Worm (Caenorhabditis elegans) whole organism, L4 larva: ENCODE data around the gene drap-1.
A peak's percentile ranks its signal among the peaks of the same experiment; 100 is the strongest.

Source experiments
- D1046.2 ChIP-seq: fragments of 200-800 bp; sonication (Bioruptor generic); IDR thresholded peaks from 2 replicates; pipeline ENCODE4 v1.3.6; 2022; ENCODE audit warnings: missing genetic modification characterization, missing compliant biosample characterization
- F10B5.3 ChIP-seq: sonication (generic microtip); optimal IDR thresholded peaks from 2 replicates; lab custom pipeline; 2016; ENCODE audit warnings: mild to moderate bottlenecking, missing genetic modification characterization, missing compliant biosample characterization
- F37D6.2 ChIP-seq: sonication (generic microtip); optimal IDR thresholded peaks from 2 replicates; lab custom pipeline; 2016; ENCODE audit warnings: mild to moderate bottlenecking, missing genetic modification characterization, missing compliant biosample characterization
- Y105C5A.15 ChIP-seq: fragments of 200-800 bp; sonication (Bioruptor generic); IDR thresholded peaks from 2 replicates; pipeline ENCODE4 v1.3.6; 2022; ENCODE audit warnings: missing genetic modification characterization, missing compliant biosample characterization
- Y5F2A.4 ChIP-seq: fragments of 200-800 bp; sonication (Bioruptor generic); optimal IDR thresholded peaks from 2 replicates; lab custom pipeline; 2018; ENCODE audit warnings: mild to moderate bottlenecking, missing genetic modification characterization, missing compliant biosample characterization
- ZK337.2 ChIP-seq: fragments of 200-800 bp; sonication (Bioruptor generic); IDR thresholded peaks from 2 replicates; pipeline ENCODE4 v1.3.6; 2022; ENCODE audit warnings: missing genetic modification reagents, missing genetic modification characterization, missing compliant biosample characterization
- aha-1 ChIP-seq: fragments of 150-350 bp; peaks from one replicate; lab custom pipeline; 2014; ENCODE audit warnings: missing biosample characterization, missing genetic modification characterization
- ama-1 ChIP-seq: fragments of 150-350 bp; optimal IDR thresholded peaks from 2 replicates; lab custom pipeline; 2014; ENCODE audit warnings: inconsistent platforms, mixed read lengths
- ceh-28 ChIP-seq: fragments of 150-350 bp; optimal IDR thresholded peaks from 2 replicates; lab custom pipeline; 2014; ENCODE audit warnings: missing biosample characterization, missing genetic modification reagents, missing genetic modification characterization
- ceh-32 ChIP-seq: sonication (generic microtip); optimal IDR thresholded peaks from 2 replicates; lab custom pipeline; 2016; ENCODE audit warnings: mild to moderate bottlenecking, missing genetic modification characterization, missing compliant biosample characterization; ENCODE audit not compliant: poor library complexity
- ceh-44 ChIP-seq: fragments of 200-800 bp; sonication (Bioruptor generic); IDR thresholded peaks from 2 replicates; pipeline ENCODE4 v1.3.6; 2022; ENCODE audit warnings: missing genetic modification reagents, missing genetic modification characterization, missing compliant biosample characterization
- ceh-62 ChIP-seq: sonication (generic microtip); optimal IDR thresholded peaks from 2 replicates; lab custom pipeline; 2017; ENCODE audit warnings: missing biosample characterization, missing genetic modification characterization
- ces-1 ChIP-seq: fragments of 150-350 bp; sonication (generic microtip); optimal IDR thresholded peaks from 4 replicates; lab custom pipeline; 2014; ENCODE audit warnings: missing biosample characterization, missing genetic modification reagents, missing genetic modification characterization
- dmd-8 ChIP-seq: fragments of 200-800 bp; sonication (Bioruptor generic); IDR thresholded peaks from 2 replicates; pipeline ENCODE4 v1.3.6; 2022; ENCODE audit warnings: missing genetic modification characterization, missing compliant biosample characterization
- dmd-9 ChIP-seq: fragments of 200-800 bp; sonication (Bioruptor generic); IDR thresholded peaks from 2 replicates; pipeline ENCODE4 v1.3.6; 2022; ENCODE audit warnings: missing genetic modification reagents, missing genetic modification characterization, missing compliant biosample characterization
- dpl-1 ChIP-seq: fragments of 150-350 bp; optimal IDR thresholded peaks from 2 replicates; lab custom pipeline; 2014; ENCODE audit warnings: missing biosample characterization, missing genetic modification reagents, missing genetic modification characterization
- duxl-1 ChIP-seq: sonication (generic microtip); optimal IDR thresholded peaks from 2 replicates; lab custom pipeline; 2016; ENCODE audit warnings: mild to moderate bottlenecking, missing genetic modification characterization, moderate library complexity, missing compliant biosample characterization; ENCODE audit not compliant: poor library complexity
- egl-27 ChIP-seq: sonication (generic microtip); optimal IDR thresholded peaks from 3 replicates; lab custom pipeline; 2017; ENCODE audit warnings: missing biosample characterization, missing genetic modification reagents, missing genetic modification characterization
- egl-43 ChIP-seq: fragments of 200-800 bp; sonication (Bioruptor generic); IDR thresholded peaks from 2 replicates; pipeline ENCODE4 v1.3.6; 2022; ENCODE audit warnings: missing genetic modification reagents, missing genetic modification characterization, missing compliant biosample characterization
- fkh-10 ChIP-seq: fragments of 150-350 bp; optimal IDR thresholded peaks from 2 replicates; lab custom pipeline; 2014; ENCODE audit warnings: missing biosample characterization, missing genetic modification reagents, missing genetic modification characterization
- hlh-11 ChIP-seq: fragments of 200-800 bp; sonication (Bioruptor generic); optimal IDR thresholded peaks from 2 replicates; lab custom pipeline; 2018; ENCODE audit warnings: mild to moderate bottlenecking, missing genetic modification characterization, missing compliant biosample characterization
- hlh-30 ChIP-seq: sonication (generic microtip); optimal IDR thresholded peaks from 2 replicates; lab custom pipeline; 2017; ENCODE audit warnings: antibody characterized with exemption, mild to moderate bottlenecking, missing genetic modification characterization, missing compliant biosample characterization; ENCODE audit not compliant: insufficient read depth
- lim-7 ChIP-seq: fragments of 200-800 bp; sonication (Bioruptor generic); IDR thresholded peaks from 2 replicates; pipeline ENCODE4 v1.3.6; 2022; ENCODE audit warnings: missing genetic modification characterization, missing compliant biosample characterization
- lir-3 ChIP-seq: sonication (generic microtip); optimal IDR thresholded peaks from 2 replicates; lab custom pipeline; 2016; ENCODE audit warnings: mild to moderate bottlenecking, missing genetic modification characterization, missing compliant biosample characterization
- lsy-2 ChIP-seq, 2 experiments: fragments of 150-350 bp in 1 of 2; sonication (generic microtip) in 1 of 2; optimal IDR thresholded peaks; 2 replicates each; lab custom pipeline; 2014 to 2017; ENCODE audit warnings: missing biosample characterization in 2 of 2, missing genetic modification characterization in 2 of 2
- mdt-29 ChIP-seq: fragments of 200-800 bp; sonication (Bioruptor generic); IDR thresholded peaks from 2 replicates; pipeline ENCODE4 v1.3.6; 2022; ENCODE audit warnings: missing genetic modification reagents, missing genetic modification characterization, missing compliant biosample characterization
- mes-2 ChIP-seq: sonication (generic microtip); optimal IDR thresholded peaks from 2 replicates; lab custom pipeline; 2016; ENCODE audit warnings: missing genotype, mild to moderate bottlenecking, missing genetic modification characterization, missing compliant biosample characterization; ENCODE audit not compliant: poor library complexity, severe bottlenecking
- mxl-2 ChIP-seq: fragments of 200-800 bp; sonication (Bioruptor generic); conservative IDR thresholded peaks from 2 replicates; pipeline ENCODE4 v1.3.6; 2022; ENCODE audit warnings: missing genetic modification reagents, missing genetic modification characterization, missing compliant biosample characterization
- mxl-3 ChIP-seq: fragments of 200-800 bp; sonication (Bioruptor generic); optimal IDR thresholded peaks from 2 replicates; lab custom pipeline; 2018; ENCODE audit warnings: mild to moderate bottlenecking, missing genetic modification characterization, missing compliant biosample characterization
- nhr-25 ChIP-seq: sonication (generic microtip); optimal IDR thresholded peaks from 2 replicates; lab custom pipeline; 2017; ENCODE audit warnings: missing genetic modification characterization, mild to moderate bottlenecking, missing compliant biosample characterization, antibody characterized with exemption, moderate library complexity, borderline replicate concordance; ENCODE audit not compliant: insufficient read depth
- nhr-28 ChIP-seq: fragments of 150-350 bp; optimal IDR thresholded peaks from 2 replicates; lab custom pipeline; 2014; ENCODE audit warnings: missing biosample characterization, missing genetic modification characterization
- nhr-77 ChIP-seq: fragments of 150-350 bp; optimal IDR thresholded peaks from 2 replicates; lab custom pipeline; 2014; ENCODE audit warnings: missing biosample characterization, missing genetic modification characterization
- saeg-2 ChIP-seq: fragments of 200-800 bp; sonication (Bioruptor generic); IDR thresholded peaks from 2 replicates; pipeline ENCODE4 v1.3.6; 2022; ENCODE audit warnings: missing genetic modification reagents, missing genetic modification characterization, missing compliant biosample characterization
- sdz-12 ChIP-seq: fragments of 200-800 bp; sonication (Bioruptor generic); optimal IDR thresholded peaks from 2 replicates; lab custom pipeline; 2018; ENCODE audit warnings: mild to moderate bottlenecking, missing genetic modification characterization, missing compliant biosample characterization
- set-16 ChIP-seq: fragments of 200-800 bp; sonication (Bioruptor generic); IDR thresholded peaks from 2 replicates; pipeline ENCODE4 v1.3.6; 2022; ENCODE audit warnings: missing genetic modification reagents, missing genetic modification characterization, missing compliant biosample characterization
- snpc-4 ChIP-seq: fragments of 150-350 bp; optimal IDR thresholded peaks from 2 replicates; lab custom pipeline; 2014; ENCODE audit warnings: missing biosample characterization, missing genetic modification characterization
- unc-130 ChIP-seq: sonication (generic microtip); optimal IDR thresholded peaks from 2 replicates; lab custom pipeline; 2016; ENCODE audit warnings: missing genetic modification reagents, missing genetic modification characterization, missing compliant biosample characterization
- unc-39 ChIP-seq: sonication (generic microtip); optimal IDR thresholded peaks from 2 replicates; lab custom pipeline; 2017; ENCODE audit warnings: missing biosample characterization, missing genetic modification characterization
- unc-62 ChIP-seq, 3 experiments: fragments of 150-350 bp in 1 of 3; sonication (generic microtip); optimal IDR thresholded peaks in 2 of 3; peaks in 1 of 3; 1 replicate in 1 of 3; 2 replicates in 2 of 3; lab custom pipeline; 2014 to 2017; ENCODE audit warnings: missing biosample characterization in 3 of 3, missing genetic modification characterization in 3 of 3, missing genetic modification reagents in 3 of 3, missing genotype in 1 of 3
- vab-7 ChIP-seq: fragments of 200-800 bp; sonication (Bioruptor generic); IDR thresholded peaks from 2 replicates; pipeline ENCODE4 v1.3.6; 2022; ENCODE audit warnings: missing genetic modification reagents, missing genetic modification characterization, missing compliant biosample characterization
- zfp-3 ChIP-seq: fragments of 200-800 bp; sonication (Bioruptor generic); conservative IDR thresholded peaks from 2 replicates; pipeline ENCODE4 v1.3.6; 2022; ENCODE audit warnings: missing genetic modification reagents, missing genetic modification characterization, missing compliant biosample characterization
- ztf-7 ChIP-seq: fragments of 150-350 bp; optimal IDR thresholded peaks from 2 replicates; lab custom pipeline; 2014; ENCODE audit warnings: missing biosample characterization, missing genetic modification characterization

drap-1 gene

ce11 chrV:9730743-9731706 lies 1.1 kb downstream of the drap-1 start (continued):
- peak; percentile 99 for TF ChIP-seq mxl-3 (GFP tag; lab: Kevin White, UChicago)
- 0 out of 2 replicates have a peak, but pooled peaks have one; percentile 61 for TF ChIP-seq mxl-2 (GFP tag; lab: Robert Waterston, UW)
- no peak for TF ChIP-seq lir-3 (tag; lab: Kevin White, UChicago)
- TF ChIP-seq nhr-77, result peak; percentile 89
- peak; percentile 30; the same call in 1 of the 2 replicates for TF ChIP-seq mdt-29 (GFP tag; lab: Robert Waterston, UW)
- TF ChIP-seq F37D6.2 (tag; lab: Kevin White, UChicago), result peak; percentile 90
- peak; percentile 100 for TF ChIP-seq hlh-11 (tag; lab: Kevin White, UChicago)
- TF ChIP-seq D1046.2 (GFP tag; lab: Robert Waterston, UW), result no peak; the same call in 1 of the 2 replicates
- TF ChIP-seq F10B5.3 (tag; lab: Kevin White, UChicago), result peak; percentile 65
- peak; percentile 97 for TF ChIP-seq hlh-30 (tag; lab: Kevin White, UChicago)

ce11 chrV:9731852-9732251 lies 1.9 kb downstream of the drap-1 start:
- peak; percentile 80 for TF ChIP-seq aha-1 (tag; lab: Kevin White, UChicago)
- TF ChIP-seq mdt-29 (GFP tag; lab: Robert Waterston, UW), result peak; percentile 54
- TF ChIP-seq nhr-28, result no peak
- peak in 1 of 2 experiments; percentile 78 for TF ChIP-seq unc-62 (GFP tag; optimal IDR thresholded peaks at IDR 0.05 in 1 of 2; lab: Kevin White, UChicago)
- no peak for TF ChIP-seq unc-62 (tag; optimal IDR thresholded peaks at IDR 0.05; lab: Kevin White, UChicago)
- no peak for TF ChIP-seq dmd-9
- TF ChIP-seq mes-2 (tag; lab: Kevin White, UChicago), result peak; percentile 47
- 0 out of 2 replicates have a peak, but pooled peaks have one; percentile 5 for TF ChIP-seq lim-7 (GFP tag; lab: Robert Waterston, UW)
- TF ChIP-seq ceh-28, result no peak
- peak; percentile 70 for TF ChIP-seq egl-43 (GFP tag; lab: Robert Waterston, UW)
- TF ChIP-seq vab-7 (GFP tag; lab: Robert Waterston, UW), result peak; percentile 66; the same call in 1 of the 2 replicates
- TF ChIP-seq ztf-7 (tag; lab: Kevin White, UChicago), result no peak
- TF ChIP-seq Y5F2A.4 (GFP tag; lab: Kevin White, UChicago), result peak; percentile 41
- TF ChIP-seq saeg-2 (GFP tag; lab: Robert Waterston, UW), result 0 out of 2 replicates have a peak, but pooled peaks have one; percentile 17
- TF ChIP-seq mxl-3 (GFP tag; lab: Kevin White, UChicago), result no peak
- peak; percentile 43 for TF ChIP-seq ama-1 (lab: Kevin White, UChicago)
- TF ChIP-seq lsy-2 (tag; optimal IDR thresholded peaks at IDR 0.05; lab: Kevin White, UChicago), result peak; percentile 33 to 35
- TF ChIP-seq Y105C5A.15 (GFP tag; lab: Robert Waterston, UW), result 0 out of 2 replicates have a peak, but pooled peaks have one; percentile 3
- no peak for TF ChIP-seq ceh-62
- peak; percentile 49; the same call in 1 of the 2 replicates for TF ChIP-seq dmd-8

- no peak for TF ChIP-seq ZK337.2 (GFP tag; lab: Robert Waterston, UW)
- no peak for TF ChIP-seq unc-39 (tag; lab: Kevin White, UChicago)
- no peak for TF ChIP-seq set-16 (GFP tag; lab: Robert Waterston, UW)
- TF ChIP-seq nhr-25, result no peak
- no peak for TF ChIP-seq ceh-32
- TF ChIP-seq snpc-4 (tag; lab: Kevin White, UChicago), result no peak
- peak; percentile 0 for TF ChIP-seq aha-1 (tag; lab: Kevin White, UChicago)
- TF ChIP-seq hlh-11 (tag; lab: Kevin White, UChicago), result no peak
- no peak for TF ChIP-seq unc-62 (GFP tag; optimal IDR thresholded peaks at IDR 0.05 in 1 of 2; lab: Kevin White, UChicago)
- TF ChIP-seq unc-62 (tag; optimal IDR thresholded peaks at IDR 0.05; lab: Kevin White, UChicago), result no peak
- TF ChIP-seq egl-43 (GFP tag; lab: Robert Waterston, UW), result no peak
- no peak for TF ChIP-seq ces-1 (GFP tag; lab: Kevin White, UChicago)
- no peak for TF ChIP-seq unc-130 (GFP tag; lab: Kevin White, UChicago)
- TF ChIP-seq egl-27, result no peak
- TF ChIP-seq dmd-8, result no peak
- TF ChIP-seq ceh-44 (GFP tag; lab: Robert Waterston, UW), result no peak
- TF ChIP-seq mes-2 (tag; lab: Kevin White, UChicago), result no peak
- no peak for TF ChIP-seq dpl-1 (GFP tag; lab: Kevin White, UChicago)
- no peak for TF ChIP-seq duxl-1 (tag; lab: Kevin White, UChicago)
- TF ChIP-seq fkh-10, result peak; percentile 67
- TF ChIP-seq sdz-12 (GFP tag; lab: Kevin White, UChicago), result no peak
- TF ChIP-seq zfp-3, result 0 out of 2 replicates have a peak, but pooled peaks have one; percentile 42
- no peak for TF ChIP-seq nhr-28
These were observed 4.1 kb downstream of the drap-1 start, which contains the start of gene cal-7 for ce11 chrV:9733920-9734454. cal-7 (plus strand) TSS chrV:9734103.
